Fruit fly (Drosophila melanogaster): Measurements from ENCODE around the gene aub.
A peak's percentile ranks its signal among the peaks of the same experiment; 100 is the strongest.

Gene aub

dm6 chr2L:11044678-11045466 lies 43.6 kb upstream of the aub start (continued):
- TF ChIP-seq CG12104 (GFP tag; optimal IDR thresholded peaks at IDR 0.05) (peak; percentile 31), CG6765 (GFP tag; optimal IDR thresholded peaks at IDR 0.05) (peak; percentile 27), psq (GFP tag; optimal IDR thresholded peaks at IDR 0.05) (no peak), az2 (GFP tag; optimal IDR thresholded peaks at IDR 0.05) (peak; percentile 20), fru (optimal IDR thresholded peaks at IDR 0.05) (no peak), jumu (GFP tag; optimal IDR thresholded peaks at IDR 0.05) (no peak), zf30C (GFP tag; optimal IDR thresholded peaks at IDR 0.05) (no peak), Sry-β (GFP tag; optimal IDR thresholded peaks at IDR 0.05) (no peak), fd96Cb (tag; optimal IDR thresholded peaks at IDR 0.05) (no peak), nerfin-1 (tag; optimal IDR thresholded peaks at IDR 0.05) (peak; percentile 55), scrt (GFP tag; optimal IDR thresholded peaks at IDR 0.05) (no peak), nom (GFP tag; optimal IDR thresholded peaks at IDR 0.05) (peak; percentile 49), pros (GFP tag; optimal IDR thresholded peaks at IDR 0.05) (no peak), CG31441 (GFP tag; IDR thresholded peaks at IDR 0.05) (peak; percentile 58), HHEX (GFP tag; optimal IDR thresholded peaks at IDR 0.05) (peak; percentile 66), CG10209 (GFP tag; optimal IDR thresholded peaks at IDR 0.05) (peak; percentile 33), pzg (GFP tag; optimal IDR thresholded peaks at IDR 0.05) (no peak), nau (GFP tag; optimal IDR thresholded peaks at IDR 0.05) (peak; percentile 72), mam (GFP tag; optimal IDR thresholded peaks at IDR 0.05) (peak; percentile 40), wor (GFP tag; IDR thresholded peaks at IDR 0.05) (no peak), CG6689 (GFP tag; IDR thresholded peaks at IDR 0.05) (no peak; the same call in 1 of the 2 replicates), CG11723 (GFP tag; optimal IDR thresholded peaks at IDR 0.05) (peak; percentile 25), Dad (GFP tag; optimal IDR thresholded peaks at IDR 0.05) (no peak), corto (GFP tag; optimal IDR thresholded peaks at IDR 0.05) (peak; percentile 71), Side (GFP tag; optimal IDR thresholded peaks at IDR 0.05) (peak; percentile 43), Doc2 (GFP tag; IDR thresholded peaks at IDR 0.05) (no peak), CG17361 (GFP tag; IDR thresholded peaks at IDR 0.05) (no peak), BEAF-32 (GFP tag; optimal IDR thresholded peaks at IDR 0.05) (no peak), Hr78 (GFP tag; optimal IDR thresholded peaks at IDR 0.05) (peak in 1 of 2 experiments; percentile 97), schlank (tag; optimal IDR thresholded peaks at IDR 0.05) (no peak), CG13624 (GFP tag; optimal IDR thresholded peaks at IDR 0.05) (no peak), tio (GFP tag; optimal IDR thresholded peaks at IDR 0.05) (peak; percentile 45), CG10543 (GFP tag; optimal IDR thresholded peaks at IDR 0.05) (peak; percentile 76), Gsc (GFP tag; IDR thresholded peaks at IDR 0.05) (no peak), Lim3 (GFP tag; IDR thresholded peaks at IDR 0.05) (no peak), CG17385 (GFP tag; optimal IDR thresholded peaks at IDR 0.05) (peak; percentile 54), E2f2 (GFP tag; IDR thresholded peaks at IDR 0.05) (peak; percentile 18; the same call in 1 of the 2 replicates), Awh (GFP tag; IDR thresholded peaks at IDR 0.05) (peak; percentile 52; the same call in 1 of the 2 replicates), CG11696 (GFP tag; IDR thresholded peaks at IDR 0.05) (peak; percentile 80), sima (GFP tag; optimal IDR thresholded peaks at IDR 0.05) (no peak), Deaf1 (tag; optimal IDR thresholded peaks at IDR 0.05) (peak; percentile 46), org-1 (GFP tag; optimal IDR thresholded peaks at IDR 0.05) (peak; percentile 55), Lhr (GFP tag; optimal IDR thresholded peaks at IDR 0.05) (peak; percentile 8), eyg (GFP tag; optimal IDR thresholded peaks at IDR 0.05) (no peak), dmrt11E (tag; optimal IDR thresholded peaks at IDR 0.05) (peak; percentile 28), CG11093 (GFP tag; IDR thresholded peaks at IDR 0.05) (no peak), D19B (GFP tag; optimal IDR thresholded peaks at IDR 0.05) (no peak), unpg (GFP tag; optimal IDR thresholded peaks at IDR 0.05) (peak; percentile 15), amos (GFP tag; IDR thresholded peaks at IDR 0.05; ENCODE audit: partially characterized antibody) (no peak)

Data from whole organism, embryonic.